Fruit fly (Drosophila melanogaster): ENCODE measurements around the gene CG11226.

- TF ChIP-seq Lpt (GFP tag; optimal IDR thresholded peaks at IDR 0.05) (no peak), OdsH (GFP tag; optimal IDR thresholded peaks at IDR 0.05) (no peak), CG6276 (GFP tag; optimal IDR thresholded peaks at IDR 0.05) (no peak), CG11294 (GFP tag; IDR thresholded peaks at IDR 0.05) (no peak), CG6854 (GFP tag; optimal IDR thresholded peaks at IDR 0.05) (no peak), Eip75B (GFP tag; optimal IDR thresholded peaks at IDR 0.05) (no peak), CG6163 (GFP tag; IDR thresholded peaks at IDR 0.05) (no peak), Hr38 (GFP tag; optimal IDR thresholded peaks at IDR 0.05) (no peak), Hr39 (GFP tag; optimal IDR thresholded peaks at IDR 0.05) (no peak), Ets96B (tag; optimal IDR thresholded peaks at IDR 0.05) (no peak), Sox14 (GFP tag; optimal IDR thresholded peaks at IDR 0.05) (peak; percentile 63), Blimp-1 (GFP tag; optimal IDR thresholded peaks at IDR 0.05) (peak; percentile 35)
These were observed 34.9 kb upstream of the CG11226 start for dm6 chr3L:22801970-22802369.

All from whole organism, prepupa.